Worm (Caenorhabditis elegans) whole organism, young adult: ENCODE measurements around the gene srgp-1.

Experiments
- mxl-1 ChIP-seq: sonication (generic microtip); optimal IDR thresholded peaks from 2 replicates; lab custom pipeline; 2016; ENCODE audit warnings: missing genetic modification characterization, missing compliant biosample characterization
- pbrm-1 ChIP-seq: fragments of 200-800 bp; sonication (Bioruptor generic); IDR thresholded peaks from 2 replicates; pipeline ENCODE4 v1.3.6; 2022; ENCODE audit warnings: missing genetic modification reagents, missing genetic modification characterization, missing compliant biosample characterization

ce11 chrIV:11574331-11574730 is 4.0 kb downstream of the srgp-1 start:
- TF ChIP-seq pbrm-1 (GFP tag; lab: Robert Waterston, UW) (no peak), mxl-1 (tag; lab: Kevin White, UChicago) (no peak)
